Fruit fly (Drosophila melanogaster): Measurements from ENCODE around the gene Rpn12R.
A peak's percentile ranks its signal among the peaks of the same experiment; 100 is the strongest.

Gene Rpn12R

DNA sequence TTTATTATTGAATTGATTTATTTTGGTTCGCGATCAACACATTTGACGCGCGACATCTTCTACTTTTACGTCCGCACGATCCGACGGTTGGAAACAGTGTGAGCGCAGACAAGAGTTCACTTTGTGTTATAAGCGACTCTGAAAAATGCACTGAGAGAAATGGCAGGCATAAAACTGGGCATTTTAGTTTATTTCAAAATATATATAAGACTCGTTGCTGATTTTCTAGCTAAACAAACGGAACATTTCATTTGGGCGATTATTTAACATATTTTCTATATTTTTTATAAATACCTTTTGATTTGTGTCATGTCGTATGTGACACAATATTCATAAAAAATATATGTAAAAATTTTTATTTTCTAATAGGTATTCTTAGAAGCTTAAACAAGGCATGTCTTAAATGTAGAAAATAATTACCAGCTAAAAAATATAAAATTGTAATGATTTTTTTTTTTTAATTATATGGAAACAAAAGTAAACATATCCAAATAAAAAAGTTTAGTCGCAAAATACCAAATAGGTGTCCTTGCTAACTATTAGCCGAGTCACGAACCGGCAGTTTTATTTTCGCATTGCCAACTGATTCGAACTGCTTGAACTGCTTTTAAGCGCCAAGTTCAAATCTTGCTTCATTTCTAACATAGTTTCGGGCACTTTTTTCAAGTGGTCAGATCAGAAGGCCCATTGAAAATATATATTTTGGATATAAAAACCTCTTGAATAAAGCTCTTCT is 28.2 kb downstream of the Rpn12R start, which contains the start of gene Reck (continued):
- no peak for TF ChIP-seq insv (GFP tag; optimal IDR thresholded peaks at IDR 0.05)
- TF ChIP-seq CG17568 (GFP tag; optimal IDR thresholded peaks at IDR 0.05): peak; percentile 80
- no peak for TF ChIP-seq tna (GFP tag; IDR thresholded peaks at IDR 0.05; ENCODE audit: partially characterized antibody)
- peak; percentile 12 for TF ChIP-seq gcm2 (GFP tag; optimal IDR thresholded peaks at IDR 0.05)
- peak; percentile 91 for TF ChIP-seq unpg (GFP tag; optimal IDR thresholded peaks at IDR 0.05)
- peak; percentile 68 for TF ChIP-seq trh (GFP tag; optimal IDR thresholded peaks at IDR 0.05)
- TF ChIP-seq CkIIα-i1 (GFP tag; IDR thresholded peaks at IDR 0.05): no peak
- peak; percentile 80; the same call in 1 of the 2 replicates for TF ChIP-seq CG32532 (GFP tag; IDR thresholded peaks at IDR 0.05)
- no peak for TF ChIP-seq dm (GFP tag; optimal IDR thresholded peaks at IDR 0.05)
- peak; percentile 59 for TF ChIP-seq CTCF (GFP tag; optimal IDR thresholded peaks at IDR 0.05)
- TF ChIP-seq CG1603 (tag; optimal IDR thresholded peaks at IDR 0.05): peak; percentile 40
- TF ChIP-seq dmrt99B (tag; optimal IDR thresholded peaks at IDR 0.05): peak; percentile 82
- peak; percentile 89 for TF ChIP-seq PHDP (tag; optimal IDR thresholded peaks at IDR 0.05)
- TF ChIP-seq CG17802 (tag; optimal IDR thresholded peaks at IDR 0.05): peak; percentile 50
- TF ChIP-seq CG8944 (GFP tag; optimal IDR thresholded peaks at IDR 0.05): peak; percentile 12
- TF ChIP-seq CG10565 (GFP tag; optimal IDR thresholded peaks at IDR 0.05): no peak
- no peak for TF ChIP-seq GATAe (GFP tag; conservative IDR thresholded peaks at IDR 0.05)
- no peak for TF ChIP-seq Hey (tag; optimal IDR thresholded peaks at IDR 0.05)
- peak; percentile 89 for TF ChIP-seq HLH3B (GFP tag; IDR thresholded peaks at IDR 0.05)
- TF ChIP-seq fd64A (GFP tag; optimal IDR thresholded peaks at IDR 0.05): no peak
- no peak; the same call in 1 of the 2 replicates for TF ChIP-seq MBD-R2 (GFP tag; IDR thresholded peaks at IDR 0.05)
- TF ChIP-seq vvl (GFP tag; IDR thresholded peaks at IDR 0.05): peak; percentile 93
- TF ChIP-seq Lim3 (GFP tag; IDR thresholded peaks at IDR 0.05): no peak
- peak; percentile 78 for TF ChIP-seq CoRest (tag; optimal IDR thresholded peaks at IDR 0.05)
- no peak for TF ChIP-seq fu2 (GFP tag; optimal IDR thresholded peaks at IDR 0.05)
- peak; percentile 87 for TF ChIP-seq CG2116 (GFP tag; optimal IDR thresholded peaks at IDR 0.05)
- no peak for TF ChIP-seq Neu2 (GFP tag; optimal IDR thresholded peaks at IDR 0.05; ENCODE audit: borderline replicate concordance)
- TF ChIP-seq tx (GFP tag; optimal IDR thresholded peaks at IDR 0.05): peak; percentile 12
- no peak for TF ChIP-seq luna (GFP tag; optimal IDR thresholded peaks at IDR 0.05)
- peak; percentile 89 for TF ChIP-seq CG2712 (tag; optimal IDR thresholded peaks at IDR 0.05)
- TF ChIP-seq danr (GFP tag; IDR thresholded peaks at IDR 0.05): no peak
- TF ChIP-seq CG14965 (GFP tag; optimal IDR thresholded peaks at IDR 0.05; ENCODE audit: borderline replicate concordance): no peak
- peak; percentile 42 for TF ChIP-seq CG16863 (GFP tag; optimal IDR thresholded peaks at IDR 0.05)
- peak; percentile 79 for TF ChIP-seq Six4 (GFP tag; optimal IDR thresholded peaks at IDR 0.05)
- TF ChIP-seq CG10274 (GFP tag; optimal IDR thresholded peaks at IDR 0.05): peak; percentile 45
- no peak for TF ChIP-seq CHES-1-like (GFP tag; optimal IDR thresholded peaks at IDR 0.05)
- TF ChIP-seq CG43689 (GFP tag; IDR thresholded peaks at IDR 0.05): peak; percentile 48; the same call in 1 of the 2 replicates
- TF ChIP-seq ttk (GFP tag; IDR thresholded peaks at IDR 0.05): peak; percentile 44; the same call in 1 of the 2 replicates
- no peak for TF ChIP-seq rib (GFP tag; IDR thresholded peaks at IDR 0.05)
- TF ChIP-seq Rx (GFP tag; IDR thresholded peaks at IDR 0.05): peak; percentile 50; the same call in 1 of the 2 replicates
- TF ChIP-seq CG7372 (GFP tag; IDR thresholded peaks at IDR 0.05): peak; percentile 59
- no peak for TF ChIP-seq ham (GFP tag; IDR thresholded peaks at IDR 0.05)
- TF ChIP-seq CG1024 (GFP tag; IDR thresholded peaks at IDR 0.05): peak; percentile 77
- peak; percentile 16 for TF ChIP-seq CG12769 (tag; optimal IDR thresholded peaks at IDR 0.05)
- TF ChIP-seq CG30403 (GFP tag; optimal IDR thresholded peaks at IDR 0.05): peak; percentile 82
- TF ChIP-seq Dad (GFP tag; optimal IDR thresholded peaks at IDR 0.05): peak; percentile 20
- peak; percentile 87 for TF ChIP-seq CG9727 (GFP tag; optimal IDR thresholded peaks at IDR 0.05)
- TF ChIP-seq Dip3 (GFP tag; optimal IDR thresholded peaks at IDR 0.05): peak; percentile 21
- TF ChIP-seq Mrtf (GFP tag; IDR thresholded peaks at IDR 0.05): peak; percentile 53; the same call in 2 of the 3 replicates
- TF ChIP-seq ken (GFP tag; IDR thresholded peaks at IDR 0.05): peak; percentile 65
- no peak for TF ChIP-seq Opbp (GFP tag; IDR thresholded peaks at IDR 0.05; ENCODE audit: partially characterized antibody)
